Worm (Caenorhabditis elegans): ENCODE measurements around the gene oac-29.

oac-29 gene

ce11 chrV:8657911-8658310 is 22.4 kb upstream of the oac-29 start:
- TF ChIP-seq zag-1 (tag; optimal IDR thresholded peaks at IDR 0.05) (no peak), dve-1 (tag; optimal IDR thresholded peaks at IDR 0.05; ENCODE audit: insufficient read depth) (peak; percentile 11), nhr-48 (tag; optimal IDR thresholded peaks at IDR 0.05) (no peak), ztf-7 (tag; optimal IDR thresholded peaks at IDR 0.05) (no peak), lin-15B (tag; optimal IDR thresholded peaks at IDR 0.05) (no peak), nhr-10 (tag; optimal IDR thresholded peaks at IDR 0.05) (no peak), ceh-20 (GFP tag; IDR thresholded peaks at IDR 0.05) (no peak), nhr-6 (tag; optimal IDR thresholded peaks at IDR 0.05) (no peak), mdt-29 (GFP tag; IDR thresholded peaks at IDR 0.05) (no peak), dpl-1 (GFP tag; optimal IDR thresholded peaks at IDR 0.05) (no peak), set-16 (GFP tag; IDR thresholded peaks at IDR 0.05) (no peak), cey-2 (tag; optimal IDR thresholded peaks at IDR 0.05; ENCODE audit: borderline replicate concordance, insufficient read depth) (no peak), zfp-3 (GFP tag; conservative IDR thresholded peaks at IDR 0.05) (no peak), nhr-111 (GFP tag; optimal IDR thresholded peaks at IDR 0.05) (no peak), fos-1 (tag; optimal IDR thresholded peaks at IDR 0.05) (no peak), hlh-30 (tag; optimal IDR thresholded peaks at IDR 0.05; ENCODE audit: insufficient read depth) (peak; percentile 57), daf-12 (tag; optimal IDR thresholded peaks at IDR 0.05) (no peak), snpc-4 (tag; optimal IDR thresholded peaks at IDR 0.05) (no peak), vab-7 (GFP tag; IDR thresholded peaks at IDR 0.05) (no peak), aly-2 (tag; optimal IDR thresholded peaks at IDR 0.05) (no peak), lin-1 (GFP tag; IDR thresholded peaks at IDR 0.05) (no peak), pha-4 (GFP tag; IDR thresholded peaks at IDR 0.05) (no peak), pha-4 (tag; optimal IDR thresholded peaks at IDR 0.05) (no peak), lin-13 (GFP tag; optimal IDR thresholded peaks at IDR 0.05) (no peak), F37D6.2 (tag; optimal IDR thresholded peaks at IDR 0.05) (no peak), nhr-102 (tag; optimal IDR thresholded peaks at IDR 0.05) (no peak), Y75B8A.6 (GFP tag; IDR thresholded peaks at IDR 0.05) (no peak), R02D3.7 (tag; optimal IDR thresholded peaks at IDR 0.05) (no peak), mxl-3 (GFP tag; optimal IDR thresholded peaks at IDR 0.05) (no peak), ceh-62 (tag; optimal IDR thresholded peaks at IDR 0.05) (no peak), lin-29 (GFP tag; IDR thresholded peaks at IDR 0.05) (no peak), Y105C5A.15 (GFP tag; IDR thresholded peaks at IDR 0.05) (no peak), nhr-28 (tag; optimal IDR thresholded peaks at IDR 0.05) (peak; percentile 7), F44E2.7 (GFP tag; IDR thresholded peaks at IDR 0.05) (no peak), zip-11 (GFP tag; IDR thresholded peaks at IDR 0.05) (no peak), daf-16 (GFP tag; optimal IDR thresholded peaks at IDR 0.05) (no peak), daf-16 (tag; optimal IDR thresholded peaks at IDR 0.05) (no peak), dmd-6 (GFP tag; IDR thresholded peaks at IDR 0.05) (peak; percentile 34), tra-1 (GFP tag; IDR thresholded peaks at IDR 0.05) (0 out of 2 replicates have a peak, but pooled peaks have one; percentile 5), gei-8 (GFP tag; optimal IDR thresholded peaks at IDR 0.05) (no peak), aha-1 (tag) (no peak), mep-1 (tag; optimal IDR thresholded peaks at IDR 0.05) (no peak)
